Worm (Caenorhabditis elegans): ENCODE data around the gene Y46G5A.14.
A peak's percentile ranks its signal among the peaks of the same experiment; 100 is the strongest.
"Not testable (repeated sequence)": the region's sequence is repeated elsewhere in the genome, so short reads cannot be mapped to it uniquely, and the experiment has no call there.

Y46G5A.14 gene

DNA sequence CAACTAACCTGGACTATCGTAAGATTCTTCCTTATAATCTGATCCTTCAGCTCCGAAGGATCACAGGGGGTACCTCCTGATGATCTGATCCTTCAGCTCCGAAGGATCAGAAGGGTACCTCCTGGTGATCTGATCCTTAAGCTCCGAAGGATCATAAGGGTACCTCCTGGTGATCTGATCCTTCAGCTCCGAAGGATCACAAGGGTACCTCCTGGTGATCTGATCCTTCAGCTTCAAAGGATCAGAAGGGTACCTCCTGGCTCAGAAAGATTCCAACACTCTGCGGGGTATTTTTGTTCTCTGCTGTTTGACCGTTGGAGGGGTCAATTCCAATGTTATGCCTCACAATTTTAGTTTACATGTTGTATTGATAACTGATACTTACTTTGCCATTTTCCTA is 24.8 kb upstream of the Y46G5A.14 start:
- TF ChIP-seq flt-1 (GFP tag; IDR thresholded peaks at IDR 0.05) (peak; percentile 10; the same call in 1 of the 2 replicates), scrt-1 (GFP tag; IDR thresholded peaks at IDR 0.05) (peak; percentile 72)

DNA sequence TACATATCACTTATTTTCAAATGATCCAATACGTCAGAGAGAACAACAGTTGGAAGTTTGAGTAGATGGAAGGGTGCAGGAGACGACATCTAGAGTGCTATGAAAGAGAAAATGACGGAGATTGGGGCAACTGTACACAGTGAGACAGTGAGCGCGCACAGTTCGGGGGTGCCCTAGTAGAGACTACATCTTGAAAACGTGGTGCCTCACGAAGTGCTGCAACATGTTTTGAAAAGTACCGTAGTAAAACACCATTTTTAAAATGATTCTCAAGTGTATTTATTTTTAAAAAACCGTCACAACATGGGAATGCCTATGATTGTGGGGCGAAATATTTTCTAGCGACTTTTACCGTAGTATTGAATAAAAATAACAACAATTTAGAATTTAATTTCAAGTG is 20.8 kb upstream of the Y46G5A.14 start, which contains the start of gene Y46G5A.39:
Gene Y46G5A.39, minus strand, starts transcription at position 101 of the 400 bp plus-strand sequence.
- TF ChIP-seq aly-1 (tag; optimal IDR thresholded peaks at IDR 0.05); tra-4 (tag; optimal IDR thresholded peaks at IDR 0.05); flt-1 (GFP tag; IDR thresholded peaks at IDR 0.05): not testable (repeated sequence)

DNA sequence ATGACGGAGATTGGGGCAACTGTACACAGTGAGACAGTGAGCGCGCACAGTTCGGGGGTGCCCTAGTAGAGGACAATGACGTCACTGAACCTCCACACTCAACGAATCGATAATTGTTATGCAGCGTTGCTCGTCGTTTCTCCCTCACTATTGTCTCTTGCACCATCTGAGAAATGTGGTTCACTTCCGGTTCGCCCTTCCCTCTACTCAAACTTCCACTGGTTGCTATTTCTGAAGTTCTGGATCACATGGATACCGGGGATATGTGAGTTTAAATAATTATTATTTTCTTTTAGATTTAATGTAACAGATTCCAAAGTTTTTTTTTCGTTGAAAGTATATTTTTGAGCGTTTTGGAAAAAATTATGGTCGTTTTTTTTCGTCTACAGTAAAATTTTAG is 18.3 kb upstream of the Y46G5A.14 start, which contains the start of the genes Y46G5A.7 and Y46G5A.8:
Gene Y46G5A.7, minus strand, starts transcription at position 153 of the 400 bp plus-strand sequence.
Gene Y46G5A.8, plus strand, starts transcription at position 159 of the 400 bp plus-strand sequence.
- TF ChIP-seq B0310.2 (tag; optimal IDR thresholded peaks at IDR 0.05) = no peak
- TF ChIP-seq hnd-1 (tag; optimal IDR thresholded peaks at IDR 0.05) = no peak
- TF ChIP-seq ets-7 (tag; optimal IDR thresholded peaks at IDR 0.05) = peak; percentile 94
- no peak for TF ChIP-seq ceh-36 (tag; optimal IDR thresholded peaks at IDR 0.05)
- TF ChIP-seq sea-1 (GFP tag; conservative IDR thresholded peaks at IDR 0.05) = no peak

DNA sequence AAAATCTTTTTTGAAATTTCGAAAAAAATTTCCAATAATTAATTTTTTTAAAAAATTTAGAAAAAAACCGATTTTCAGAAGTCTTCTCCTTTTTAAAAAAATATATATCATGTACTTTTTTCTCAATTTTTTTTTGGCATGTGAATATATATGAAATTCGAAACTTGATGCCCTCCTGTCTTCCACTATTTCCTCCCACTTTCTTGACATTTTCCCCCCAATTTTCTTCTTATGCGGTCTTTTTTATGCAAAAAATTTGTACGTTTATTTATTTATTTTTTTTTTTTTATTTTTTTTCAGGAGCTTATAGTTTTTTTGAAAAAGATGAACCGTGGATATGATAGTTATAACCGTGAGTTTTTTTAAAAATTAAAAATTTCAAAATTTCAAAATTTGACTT is 14.0 kb upstream of the Y46G5A.14 start, which contains the start of gene cnp-2:
Gene cnp-2, plus strand, starts transcription at position 301 of the 400 bp plus-strand sequence.
- no peak for TF ChIP-seq tra-4 (tag; optimal IDR thresholded peaks at IDR 0.05)
- no peak for TF ChIP-seq pes-1 (GFP tag; IDR thresholded peaks at IDR 0.05)
- no peak for TF ChIP-seq tbx-11 (GFP tag; IDR thresholded peaks at IDR 0.05)
- no peak for TF ChIP-seq ceh-36 (tag; optimal IDR thresholded peaks at IDR 0.05)
- no peak for TF ChIP-seq sea-1 (GFP tag; conservative IDR thresholded peaks at IDR 0.05)
- TF ChIP-seq hmg-4 (GFP tag; optimal IDR thresholded peaks at IDR 0.05) = no peak
- TF ChIP-seq ets-7 (tag; optimal IDR thresholded peaks at IDR 0.05) = no peak
- TF ChIP-seq ama-1 (optimal IDR thresholded peaks at IDR 0.05) = no peak
- no peak for TF ChIP-seq F13C5.2 (tag; optimal IDR thresholded peaks at IDR 0.05)
- no peak for TF ChIP-seq hnd-1 (tag; optimal IDR thresholded peaks at IDR 0.05)
- no peak for TF ChIP-seq flt-1 (GFP tag; IDR thresholded peaks at IDR 0.05)
- no peak for TF ChIP-seq hmbx-1 (tag; optimal IDR thresholded peaks at IDR 0.05)
- TF ChIP-seq tbx-37 (GFP tag; conservative IDR thresholded peaks at IDR 0.05) = no peak
- no peak for TF ChIP-seq aly-1 (tag; optimal IDR thresholded peaks at IDR 0.05)
- no peak for TF ChIP-seq ceh-13 (GFP tag; optimal IDR thresholded peaks at IDR 0.05)

DNA sequence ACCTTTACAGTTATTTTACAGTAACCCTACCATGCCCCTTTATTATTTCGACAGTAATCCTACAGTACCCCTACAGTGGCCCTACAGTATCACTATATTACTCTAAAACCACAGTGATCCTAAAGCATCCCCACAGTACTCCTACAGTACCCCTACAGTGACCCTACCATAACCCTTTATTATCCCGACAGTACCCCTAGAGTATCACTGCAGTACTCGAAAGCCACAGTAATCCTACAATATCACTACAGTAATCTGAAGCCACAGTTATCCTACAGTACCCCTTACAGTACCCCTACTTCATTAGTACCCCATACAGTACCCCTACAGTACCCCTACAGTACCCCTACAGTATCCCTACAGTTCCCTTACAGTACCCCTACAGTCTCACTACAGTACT is 10.0 kb upstream of the Y46G5A.14 start:
- no peak for TF ChIP-seq hnd-1 (tag; optimal IDR thresholded peaks at IDR 0.05)
- no peak for TF ChIP-seq B0310.2 (tag; optimal IDR thresholded peaks at IDR 0.05)
- no peak for TF ChIP-seq sea-1 (GFP tag; conservative IDR thresholded peaks at IDR 0.05)
- TF ChIP-seq tbx-11 (GFP tag; IDR thresholded peaks at IDR 0.05) = no peak
- no peak for TF ChIP-seq hmbx-1 (tag; optimal IDR thresholded peaks at IDR 0.05)
- no peak for TF ChIP-seq F13C5.2 (tag; optimal IDR thresholded peaks at IDR 0.05)
- TF ChIP-seq tra-4 (tag; optimal IDR thresholded peaks at IDR 0.05) = no peak
- no peak for TF ChIP-seq ceh-36 (tag; optimal IDR thresholded peaks at IDR 0.05)
- no peak for TF ChIP-seq aly-1 (tag; optimal IDR thresholded peaks at IDR 0.05)
- no peak for TF ChIP-seq ceh-13 (GFP tag; optimal IDR thresholded peaks at IDR 0.05)

DNA sequence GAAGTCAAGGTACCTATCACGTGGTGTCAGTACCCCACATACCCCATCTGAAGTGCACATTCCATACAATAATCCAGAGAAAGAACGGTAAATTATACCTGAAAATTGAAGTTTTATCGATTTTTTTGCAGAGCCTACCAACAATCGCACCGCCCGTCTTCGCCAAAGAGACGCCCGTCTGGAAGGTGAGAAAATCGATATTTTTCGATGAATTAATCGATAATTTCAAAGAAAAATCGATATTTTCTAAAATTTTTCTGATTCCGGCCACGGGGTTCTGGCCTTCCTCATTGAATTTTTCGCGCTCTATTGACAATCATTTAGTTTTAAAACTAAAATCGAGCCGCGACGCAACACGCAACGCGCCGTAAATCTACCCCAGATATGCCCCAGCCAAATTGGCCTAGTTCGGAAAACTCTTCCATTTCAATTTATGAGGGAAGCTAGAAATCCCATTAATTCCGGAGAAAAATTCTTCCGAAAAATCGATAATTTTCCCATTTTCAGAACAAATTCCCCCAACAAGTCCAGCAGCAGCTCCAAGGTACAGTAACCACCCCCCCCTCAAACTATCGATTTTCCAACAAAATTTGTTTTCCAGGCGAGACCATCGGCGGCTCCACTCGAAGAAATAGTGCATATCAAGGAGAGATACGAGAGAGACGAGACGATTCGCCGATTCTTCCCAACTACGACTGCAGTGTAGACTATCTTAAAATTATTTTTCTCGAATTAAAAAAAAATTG is 7.9 kb upstream of the Y46G5A.14 start:
- TF ChIP-seq tbx-11 (GFP tag; IDR thresholded peaks at IDR 0.05) = no peak
- no peak for TF ChIP-seq F13C5.2 (tag; optimal IDR thresholded peaks at IDR 0.05)
- peak; percentile 51; the same call in 1 of the 2 replicates for TF ChIP-seq pes-1 (GFP tag; IDR thresholded peaks at IDR 0.05)
- TF ChIP-seq hmg-4 (GFP tag; optimal IDR thresholded peaks at IDR 0.05) = no peak

DNA sequence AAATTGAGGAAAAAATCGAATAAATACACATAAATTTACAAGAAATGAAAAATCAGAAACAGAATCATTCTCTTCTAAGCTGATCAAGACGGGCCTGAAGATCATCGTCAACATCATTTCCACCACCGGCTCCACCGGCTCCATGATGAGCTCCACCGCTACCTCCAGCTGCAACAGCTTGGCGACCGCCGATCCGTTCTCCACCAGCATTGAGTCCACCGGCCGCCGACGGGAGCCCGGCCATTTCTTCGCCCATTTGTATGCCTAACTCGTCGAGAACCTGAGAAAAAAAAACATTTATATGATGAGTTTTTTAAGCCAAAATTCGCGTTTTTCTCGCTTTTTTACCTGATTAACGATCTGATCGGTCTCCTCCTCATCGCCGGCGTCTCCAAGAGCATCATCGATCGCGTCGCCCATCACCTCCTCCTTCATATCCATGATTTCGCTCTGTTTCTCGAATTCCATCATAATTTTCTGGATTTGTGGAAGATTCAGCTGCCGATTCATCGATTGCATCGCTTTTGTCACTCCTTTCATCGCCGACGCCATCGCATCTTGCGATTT is 7.2 kb upstream of the Y46G5A.14 start:
- TF ChIP-seq B0310.2 (tag; optimal IDR thresholded peaks at IDR 0.05) = no peak
- TF ChIP-seq ceh-13 (GFP tag; optimal IDR thresholded peaks at IDR 0.05) = no peak
- TF ChIP-seq ceh-36 (tag; optimal IDR thresholded peaks at IDR 0.05) = no peak
- no peak for TF ChIP-seq flt-1 (GFP tag; IDR thresholded peaks at IDR 0.05)
- no peak for TF ChIP-seq tra-4 (tag; optimal IDR thresholded peaks at IDR 0.05)
- TF ChIP-seq pes-1 (GFP tag; IDR thresholded peaks at IDR 0.05) = no peak
- TF ChIP-seq tbx-11 (GFP tag; IDR thresholded peaks at IDR 0.05) = no peak
- no peak for TF ChIP-seq ama-1 (optimal IDR thresholded peaks at IDR 0.05)
- no peak for TF ChIP-seq tbx-37 (GFP tag; conservative IDR thresholded peaks at IDR 0.05)
- TF ChIP-seq aly-1 (tag; optimal IDR thresholded peaks at IDR 0.05) = no peak
- no peak for TF ChIP-seq hmbx-1 (tag; optimal IDR thresholded peaks at IDR 0.05)

DNA sequence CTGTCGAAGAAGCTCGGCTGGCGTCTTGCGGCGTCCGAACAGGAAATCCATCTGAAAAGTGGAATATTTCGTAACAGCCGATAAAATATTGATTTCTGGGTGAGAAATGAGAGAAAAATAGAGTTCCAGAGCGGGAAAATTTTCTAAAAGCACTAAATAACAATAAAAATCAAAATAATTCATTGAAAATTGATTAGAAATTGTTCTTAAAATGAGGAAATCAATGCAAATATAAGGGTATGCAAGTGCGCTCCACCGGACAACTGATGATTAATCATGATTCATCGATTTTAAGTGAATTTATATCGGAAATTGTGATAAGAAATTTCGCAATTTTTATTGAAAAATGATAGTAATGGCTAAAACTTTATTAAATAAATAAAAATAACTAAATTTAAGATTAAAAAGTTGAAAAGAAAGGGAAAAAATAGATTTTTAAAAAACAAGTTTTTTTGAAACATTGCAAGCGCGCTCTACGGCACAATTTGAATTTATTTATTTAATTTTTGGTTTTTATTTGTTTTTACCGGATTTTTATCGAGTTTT is 6.3 kb upstream of the Y46G5A.14 start, which contains the start of the genes vps-2 and tiar-2:
Gene vps-2, minus strand, starts transcription at position 51 of the 546 bp plus-strand sequence.
Gene tiar-2, plus strand, starts transcription at position 520 of the 546 bp plus-strand sequence.
- TF ChIP-seq pes-1 (GFP tag; IDR thresholded peaks at IDR 0.05) (no peak), F13C5.2 (tag; optimal IDR thresholded peaks at IDR 0.05) (peak; percentile 30)
